Fruit fly (Drosophila melanogaster) whole organism, embryonic: ENCODE data around the gene lok.

Source experiments
- Antp ChIP-seq: fragments of 200-800 bp; sonication (Bioruptor generic); optimal IDR thresholded peaks from 3 replicates; lab custom pipeline; 2016; ENCODE audit warnings: missing biosample characterization, missing genetic modification characterization
- Atf-2 ChIP-seq: fragments of 200-800 bp; sonication (Bioruptor generic); optimal IDR thresholded peaks from 2 replicates; lab custom pipeline; 2016; ENCODE audit warnings: missing biosample characterization, missing genetic modification characterization
- C15 ChIP-seq: fragments of 200-800 bp; sonication (Bioruptor generic); IDR thresholded peaks from 3 replicates; pipeline ENCODE4 v1.3.6; 2022; ENCODE audit warnings: missing biosample characterization, missing genetic modification characterization
- CG10209 ChIP-seq: fragments of 200-800 bp; sonication (Bioruptor generic); optimal IDR thresholded peaks from 3 replicates; lab custom pipeline; 2017; ENCODE audit warnings: missing biosample characterization, mild to moderate bottlenecking, missing genetic modification characterization, missing genetic modification reagents
- CG11696 ChIP-seq: fragments of 200-800 bp; sonication (Bioruptor generic); IDR thresholded peaks from 2 replicates; pipeline ENCODE4 v1.3.6; 2022; ENCODE audit warnings: missing biosample characterization, missing genetic modification characterization
- CG12104 ChIP-seq: fragments of 200-800 bp; sonication (Bioruptor generic); optimal IDR thresholded peaks from 3 replicates; lab custom pipeline; 2016; ENCODE audit warnings: missing biosample characterization, missing genetic modification characterization
- CG14965 ChIP-seq: fragments of 200-800 bp; sonication (Bioruptor generic); optimal IDR thresholded peaks from 2 replicates; lab custom pipeline; 2016; ENCODE audit warnings: missing biosample characterization, missing genetic modification characterization, borderline replicate concordance
- CG1603 ChIP-seq: fragments of 200-800 bp; sonication (Bioruptor generic); optimal IDR thresholded peaks from 2 replicates; lab custom pipeline; 2019; ENCODE audit warnings: missing biosample characterization, mild to moderate bottlenecking, missing genetic modification characterization, moderate library complexity
- CG2120 ChIP-seq: fragments of 200-800 bp; sonication (Bioruptor generic); optimal IDR thresholded peaks from 3 replicates; lab custom pipeline; 2016; ENCODE audit warnings: missing biosample characterization, missing genetic modification characterization
- CG2199 ChIP-seq: fragments of 200-800 bp; sonication (Bioruptor generic); IDR thresholded peaks from 3 replicates; pipeline ENCODE4 v1.3.6; 2022; ENCODE audit warnings: missing biosample characterization, missing genetic modification characterization
- CG31441 ChIP-seq: fragments of 200-800 bp; sonication (Bioruptor generic); IDR thresholded peaks from 2 replicates; pipeline ENCODE4 v1.3.6; 2022; ENCODE audit warnings: missing biosample characterization, missing genetic modification characterization
- CG32772 ChIP-seq: fragments of 200-800 bp; sonication (Bioruptor generic); IDR thresholded peaks from 2 replicates; pipeline ENCODE4 v1.3.6; 2022; ENCODE audit warnings: missing biosample characterization, missing genetic modification characterization
- CG33213 ChIP-seq: fragments of 200-800 bp; sonication (Bioruptor generic); optimal IDR thresholded peaks from 3 replicates; lab custom pipeline; 2016; ENCODE audit warnings: missing biosample characterization, missing genetic modification characterization
- CG4360 ChIP-seq: fragments of 200-800 bp; sonication (Bioruptor generic); IDR thresholded peaks from 2 replicates; pipeline ENCODE4 v1.3.6; 2022; ENCODE audit warnings: missing biosample characterization, missing genetic modification characterization
- CG7271 ChIP-seq: fragments of 200-800 bp; sonication (Bioruptor generic); optimal IDR thresholded peaks from 2 replicates; lab custom pipeline; 2018; ENCODE audit warnings: missing biosample characterization, mild to moderate bottlenecking, missing genetic modification characterization, moderate library complexity
- CG8924 ChIP-seq: fragments of 200-800 bp; optimal IDR thresholded peaks from 3 replicates; lab custom pipeline; 2019; ENCODE audit warnings: missing biosample characterization, mild to moderate bottlenecking, missing genetic modification characterization, moderate library complexity
- CG9727 ChIP-seq: fragments of 200-800 bp; sonication (Bioruptor generic); optimal IDR thresholded peaks from 3 replicates; lab custom pipeline; 2017; ENCODE audit warnings: missing biosample characterization, mild to moderate bottlenecking, missing genetic modification characterization
- CrebB ChIP-seq: fragments of 200-800 bp; sonication (Bioruptor generic); optimal IDR thresholded peaks from 3 replicates; lab custom pipeline; 2018; ENCODE audit warnings: missing biosample characterization, mild to moderate bottlenecking, missing genetic modification characterization
- D ChIP-seq, 2 experiments: fragments of 200-800 bp in 1 of 2; fragments of >200 bp in 1 of 2; sonication (Bioruptor generic) in 1 of 2; optimal IDR thresholded peaks; 2 replicates in 1 of 2; 3 replicates in 1 of 2; lab custom pipeline; 2017; ENCODE audit warnings: mild to moderate bottlenecking in 1 of 2, missing biosample characterization in 1 of 2, missing genetic modification characterization in 1 of 2, missing genetic modification reagents in 1 of 2
- D19A ChIP-seq: fragments of 200-800 bp; optimal IDR thresholded peaks from 3 replicates; lab custom pipeline; 2019; ENCODE audit warnings: missing biosample characterization, mild to moderate bottlenecking, missing genetic modification characterization, moderate library complexity
- Doc3 ChIP-seq: fragments of 200-800 bp; sonication (Bioruptor generic); IDR thresholded peaks from 3 replicates; pipeline ENCODE4 v1.3.6; 2022; ENCODE audit warnings: missing biosample characterization, missing genetic modification characterization; ENCODE audit not compliant: partially characterized antibody
- Drgx ChIP-seq: fragments of 200-800 bp; sonication (Bioruptor generic); IDR thresholded peaks from 2 replicates; pipeline ENCODE4 v1.3.6; 2022; ENCODE audit warnings: missing biosample characterization, missing genetic modification characterization
- Fer1 ChIP-seq: fragments of 200-800 bp; sonication (Bioruptor generic); optimal IDR thresholded peaks from 2 replicates; lab custom pipeline; 2017; ENCODE audit warnings: missing biosample characterization, mild to moderate bottlenecking, missing genetic modification characterization
- HLH3B ChIP-seq: fragments of 200-800 bp; sonication (Bioruptor generic); IDR thresholded peaks from 2 replicates; pipeline ENCODE4 v1.3.6; 2022; ENCODE audit warnings: missing biosample characterization, missing genetic modification characterization
- HLH54F ChIP-seq: fragments of 200-800 bp; sonication (Bioruptor generic); optimal IDR thresholded peaks from 3 replicates; lab custom pipeline; 2016; ENCODE audit warnings: missing biosample characterization, missing genetic modification characterization
- Hmr ChIP-seq: fragments of 200-800 bp; sonication (Bioruptor generic); optimal IDR thresholded peaks from 3 replicates; lab custom pipeline; 2017; ENCODE audit warnings: mild to moderate bottlenecking, missing biosample characterization, missing genetic modification reagents, missing genetic modification characterization
- Mrtf ChIP-seq: fragments of 200-800 bp; sonication (Bioruptor generic); IDR thresholded peaks from 3 replicates; pipeline ENCODE4 v1.3.6; 2022; ENCODE audit warnings: missing biosample characterization, missing genetic modification characterization
- NK7.1 ChIP-seq: fragments of 200-800 bp; sonication (Bioruptor generic); optimal IDR thresholded peaks from 3 replicates; lab custom pipeline; 2016; ENCODE audit warnings: missing biosample characterization, missing genetic modification characterization
- ara ChIP-seq: fragments of 200-800 bp; sonication (Bioruptor generic); IDR thresholded peaks from 2 replicates; pipeline ENCODE4 v1.3.6; 2022; ENCODE audit warnings: missing biosample characterization, missing genetic modification characterization
- az2 ChIP-seq: fragments of 200-800 bp; sonication (Bioruptor generic); optimal IDR thresholded peaks from 3 replicates; lab custom pipeline; 2016; ENCODE audit warnings: missing biosample characterization, missing genetic modification characterization
- btn ChIP-seq: fragments of 200-800 bp; sonication (Bioruptor generic); optimal IDR thresholded peaks from 2 replicates; lab custom pipeline; 2016; ENCODE audit warnings: missing biosample characterization, missing genetic modification characterization
- cas ChIP-seq: fragments of 200-800 bp; sonication (Bioruptor generic); IDR thresholded peaks from 2 replicates; pipeline ENCODE4 v1.3.6; 2022; ENCODE audit warnings: missing biosample characterization, missing genetic modification characterization
- cg ChIP-seq: fragments of 200-800 bp; sonication (Bioruptor generic); optimal IDR thresholded peaks from 3 replicates; lab custom pipeline; 2019; ENCODE audit warnings: missing biosample characterization, mild to moderate bottlenecking, missing genetic modification characterization, moderate library complexity
- chm ChIP-seq: fragments of 200-800 bp; sonication (Bioruptor generic); IDR thresholded peaks from 2 replicates; pipeline ENCODE4 v1.3.6; 2022; ENCODE audit warnings: missing biosample characterization, missing genetic modification characterization
- corto ChIP-seq: fragments of 200-800 bp; sonication (Bioruptor generic); optimal IDR thresholded peaks from 2 replicates; lab custom pipeline; 2016; ENCODE audit warnings: missing biosample characterization, mild to moderate bottlenecking, missing genetic modification characterization, moderate library complexity
- crol ChIP-seq: fragments of 200-800 bp; sonication (Bioruptor generic); IDR thresholded peaks from 2 replicates; pipeline ENCODE4 v1.3.6; 2022; ENCODE audit warnings: missing biosample characterization, missing genetic modification characterization
- eve ChIP-seq, 2 experiments: fragments of >200 bp; optimal IDR thresholded peaks; 2 replicates each; lab custom pipeline; 2017; ENCODE audit warnings: missing biosample characterization in 2 of 2, missing genetic modification characterization in 2 of 2
- fd102C ChIP-seq: fragments of 200-800 bp; sonication (Bioruptor generic); optimal IDR thresholded peaks from 2 replicates; lab custom pipeline; 2018; ENCODE audit warnings: missing biosample characterization, mild to moderate bottlenecking, missing genetic modification characterization, moderate library complexity
- fd96Cb ChIP-seq: fragments of 200-800 bp; sonication (Bioruptor generic); optimal IDR thresholded peaks from 2 replicates; lab custom pipeline; 2018; ENCODE audit warnings: missing biosample characterization, mild to moderate bottlenecking, missing genetic modification characterization, moderate library complexity
- jumu ChIP-seq: fragments of 200-800 bp; sonication (Bioruptor generic); optimal IDR thresholded peaks from 3 replicates; lab custom pipeline; 2016; ENCODE audit warnings: missing biosample characterization, missing genetic modification characterization
- mirr ChIP-seq: fragments of 200-800 bp; sonication (Bioruptor generic); optimal IDR thresholded peaks from 3 replicates; lab custom pipeline; 2018; ENCODE audit warnings: missing biosample characterization, mild to moderate bottlenecking, missing genetic modification characterization
- prd ChIP-seq, 3 experiments: fragments of >200 bp in 2 of 3; fragments of 200-800 bp in 1 of 3; sonication (Bioruptor generic) in 1 of 3; optimal IDR thresholded peaks in 2 of 3; IDR thresholded peaks in 1 of 3; 2 replicates in 2 of 3; 3 replicates in 1 of 3; pipeline versions ENCODE4 v1.3.6 to Lab custom; 2017 to 2022; ENCODE audit warnings: missing biosample characterization in 1 of 3, missing genetic modification characterization in 1 of 3
- psq ChIP-seq: fragments of 200-800 bp; sonication (Bioruptor generic); optimal IDR thresholded peaks from 2 replicates; lab custom pipeline; 2017; ENCODE audit warnings: missing biosample characterization, missing genetic modification characterization
- sima ChIP-seq: fragments of 200-800 bp; sonication (Bioruptor generic); optimal IDR thresholded peaks from 2 replicates; lab custom pipeline; 2016; ENCODE audit warnings: missing biosample characterization, missing genetic modification characterization
- slbo ChIP-seq: fragments of 200-800 bp; sonication (Bioruptor generic); IDR thresholded peaks from 2 replicates; pipeline ENCODE4 v1.3.6; 2022; ENCODE audit warnings: missing biosample characterization, missing genetic modification characterization
- slp2 ChIP-seq: fragments of 200-800 bp; sonication (Bioruptor generic); optimal IDR thresholded peaks from 2 replicates; lab custom pipeline; 2016; ENCODE audit warnings: missing biosample characterization, missing genetic modification characterization
- tup ChIP-seq: fragments of 200-800 bp; sonication (Bioruptor generic); optimal IDR thresholded peaks from 2 replicates; lab custom pipeline; 2016; ENCODE audit warnings: missing biosample characterization, mild to moderate bottlenecking, missing genetic modification characterization, moderate library complexity
- wor ChIP-seq: fragments of 200-800 bp; sonication (Bioruptor generic); IDR thresholded peaks from 2 replicates; pipeline ENCODE4 v1.3.6; 2022; ENCODE audit warnings: missing biosample characterization, missing genetic modification characterization

lok gene

dm6 chr2L:20074388-20074787, 13.2 kb downstream of the lok start (continued):
- 0 out of 3 replicates have a peak, but pooled peaks have one; percentile 8 for TF ChIP-seq CG2199
- peak; percentile 75 for TF ChIP-seq mirr
- TF ChIP-seq D (optimal IDR thresholded peaks at IDR 0.05; lab: Kevin White, UChicago), result no peak
- no peak for TF ChIP-seq D (GFP tag; optimal IDR thresholded peaks at IDR 0.05; lab: Kevin White, UChicago)

DNA sequence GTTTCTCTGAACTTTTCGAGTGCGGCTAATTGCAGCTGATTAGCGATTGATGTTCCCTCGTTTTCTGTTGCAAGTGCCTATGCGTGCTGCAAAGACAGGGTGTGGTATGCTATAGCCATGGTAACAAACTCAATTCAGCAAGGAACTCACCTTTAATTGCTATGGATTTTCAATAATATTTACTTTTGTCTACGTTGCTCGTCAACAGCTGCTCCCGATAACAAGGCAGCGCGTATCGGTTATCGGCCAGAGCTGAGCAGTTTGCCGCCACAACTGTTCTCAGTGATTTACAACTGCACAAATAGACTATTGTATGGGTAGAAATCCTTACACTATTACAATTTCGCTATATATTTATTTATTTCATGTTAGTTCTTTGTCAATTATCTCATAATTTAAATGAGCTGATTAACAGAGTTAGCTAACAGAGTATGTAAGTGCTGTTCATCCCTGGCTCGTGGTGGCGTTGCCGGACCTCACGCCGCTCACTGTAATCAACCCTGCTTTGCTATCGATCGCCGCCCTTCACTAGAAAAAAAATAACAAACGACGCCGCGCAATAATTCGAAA, 14.1 kb downstream of the lok start, which contains the start of the genes pr and neb:
Gene pr, minus strand, starts transcription at position 225 of the 570 bp plus-strand sequence.
Gene neb, plus strand, starts transcription at position 524 of the 570 bp plus-strand sequence.
- TF ChIP-seq CrebB (tag; lab: Kevin White, UChicago) (peak; percentile 51), CG2120 (GFP tag; lab: Kevin White, UChicago) (peak; percentile 74), NK7.1 (peak; percentile 16), Mrtf (0 out of 3 replicates have a peak, but pooled peaks have one; percentile 56), fd96Cb (tag; lab: Kevin White, UChicago) (no peak), Doc3 (GFP tag; lab: Robert Waterston, UW) (0 out of 3 replicates have a peak, but pooled peaks have one; percentile 40), CG14965 (GFP tag; lab: Kevin White, UChicago) (no peak), Antp (GFP tag; lab: Kevin White, UChicago) (peak; percentile 39), cas (GFP tag; lab: Robert Waterston, UW) (0 out of 2 replicates have a peak, but pooled peaks have one; percentile 12), C15 (GFP tag; lab: Robert Waterston, UW) (no peak), cg (GFP tag; lab: Kevin White, UChicago) (no peak), CG9727 (GFP tag; lab: Kevin White, UChicago) (peak; percentile 68), CG11696 (GFP tag; lab: Robert Waterston, UW) (no peak), CG8924 (tag; lab: Kevin White, UChicago) (peak; percentile 59), CG7271 (no peak), CG33213 (peak; percentile 49), psq (no peak), CG31441 (GFP tag; lab: Robert Waterston, UW) (peak; percentile 30; the same call in 1 of the 2 replicates), az2 (GFP tag; lab: Kevin White, UChicago) (peak; percentile 60), Drgx (no peak), eve (GFP tag; optimal IDR thresholded peaks at IDR 0.05; lab: Kevin White, UChicago) (peak in 1 of 2 experiments; percentile 2), wor (GFP tag; lab: Robert Waterston, UW) (peak; percentile 43; the same call in 1 of the 2 replicates), CG10209 (GFP tag; lab: Kevin White, UChicago) (peak; percentile 46), D19A (tag; lab: Kevin White, UChicago) (peak; percentile 39), sima (GFP tag; lab: Kevin White, UChicago) (no peak), fd102C (no peak), crol (no peak), Atf-2 (GFP tag; lab: Kevin White, UChicago) (no peak), corto (no peak), Hmr (GFP tag; lab: Kevin White, UChicago) (peak; percentile 77), Fer1 (GFP tag; lab: Kevin White, UChicago) (no peak), HLH54F (GFP tag; lab: Kevin White, UChicago) (peak; percentile 49), HLH3B (GFP tag; lab: Robert Waterston, UW) (peak; percentile 57), CG12104 (GFP tag; lab: Kevin White, UChicago) (peak; percentile 67), slp2 (GFP tag; lab: Kevin White, UChicago) (no peak), CG32772 (GFP tag; lab: Robert Waterston, UW) (peak; percentile 77), tup (GFP tag; lab: Kevin White, UChicago) (peak; percentile 54), CG4360 (GFP tag; lab: Robert Waterston, UW) (no peak), btn (GFP tag; lab: Kevin White, UChicago) (no peak), ara (GFP tag; lab: Robert Waterston, UW) (no peak), CG1603 (tag; lab: Kevin White, UChicago) (peak; percentile 76), jumu (peak; percentile 13), slbo (GFP tag; lab: Robert Waterston, UW) (peak; percentile 74), prd (optimal IDR thresholded peaks at IDR 0.05; lab: Kevin White, UChicago) (no peak), prd (GFP tag; IDR thresholded peaks at IDR 0.05; lab: Robert Waterston, UW) (no peak), chm (GFP tag; lab: Robert Waterston, UW) (peak; percentile 48; the same call in 1 of the 2 replicates)
